Fruit fly (Drosophila melanogaster) whole organism, pupa: ENCODE measurements around the gene Nepl18.
A peak's percentile ranks its signal among the peaks of the same experiment; 100 is the strongest.

Experiments
- CG10348 ChIP-seq: fragments of 200-800 bp; sonication (Bioruptor generic); IDR thresholded peaks from 2 replicates; pipeline ENCODE4 v1.3.6; 2022; ENCODE audit warnings: missing biosample characterization, missing genetic modification characterization
- CG12605 ChIP-seq: fragments of 200-800 bp; sonication (Bioruptor generic); IDR thresholded peaks from 2 replicates; pipeline ENCODE4 v1.3.6; 2022; ENCODE audit warnings: missing biosample characterization, missing genetic modification characterization
- CG13204 ChIP-seq: fragments of 200-800 bp; sonication (Bioruptor generic); optimal IDR thresholded peaks from 2 replicates; lab custom pipeline; 2018; ENCODE audit warnings: missing biosample characterization, mild to moderate bottlenecking, missing genetic modification characterization, moderate library complexity
- CG14655 ChIP-seq: fragments of 200-800 bp; sonication (Bioruptor generic); optimal IDR thresholded peaks from 3 replicates; lab custom pipeline; 2017; ENCODE audit warnings: mild to moderate bottlenecking, missing biosample characterization, missing genetic modification reagents, missing genetic modification characterization
- CG15710 ChIP-seq: fragments of 200-800 bp; sonication (Bioruptor generic); optimal IDR thresholded peaks from 2 replicates; lab custom pipeline; 2018; ENCODE audit warnings: missing biosample characterization, mild to moderate bottlenecking, missing genetic modification characterization, moderate library complexity
- CG17806 ChIP-seq: fragments of 200-800 bp; sonication (Bioruptor generic); optimal IDR thresholded peaks from 2 replicates; lab custom pipeline; 2018; ENCODE audit warnings: missing biosample characterization, mild to moderate bottlenecking, missing genetic modification characterization, moderate library complexity
- CG32121 ChIP-seq: fragments of 200-800 bp; sonication (Bioruptor generic); IDR thresholded peaks from 2 replicates; pipeline ENCODE4 v1.3.6; 2022; ENCODE audit warnings: missing biosample characterization, missing genetic modification characterization
- CG34367 ChIP-seq: fragments of 200-800 bp; sonication (Bioruptor generic); optimal IDR thresholded peaks from 2 replicates; lab custom pipeline; 2018; ENCODE audit warnings: missing biosample characterization, mild to moderate bottlenecking, missing genetic modification characterization
- CG4496 ChIP-seq: fragments of 200-800 bp; sonication (Bioruptor generic); IDR thresholded peaks from 3 replicates; pipeline ENCODE4 v1.3.6; 2022; ENCODE audit warnings: missing biosample characterization, missing genetic modification characterization
- CG8159 ChIP-seq: fragments of 200-800 bp; sonication (Bioruptor generic); optimal IDR thresholded peaks from 3 replicates; lab custom pipeline; 2018; ENCODE audit warnings: missing biosample characterization, mild to moderate bottlenecking, missing genetic modification characterization, moderate library complexity
- CG8301 ChIP-seq: fragments of 200-800 bp; sonication (Bioruptor generic); optimal IDR thresholded peaks from 2 replicates; lab custom pipeline; 2018; ENCODE audit warnings: missing biosample characterization, mild to moderate bottlenecking, missing genetic modification characterization
- CG9948 ChIP-seq: fragments of 200-800 bp; sonication (Bioruptor generic); optimal IDR thresholded peaks from 2 replicates; lab custom pipeline; 2018; ENCODE audit warnings: missing biosample characterization, mild to moderate bottlenecking, missing genetic modification characterization, moderate library complexity
- D1 ChIP-seq: fragments of 200-800 bp; sonication (Bioruptor generic); optimal IDR thresholded peaks from 2 replicates; lab custom pipeline; 2018; ENCODE audit warnings: missing biosample characterization, mild to moderate bottlenecking, missing genetic modification characterization, moderate library complexity
- EcR ChIP-seq: fragments of 200-800 bp; sonication (Bioruptor generic); optimal IDR thresholded peaks from 3 replicates; lab custom pipeline; 2019; ENCODE audit warnings: missing biosample characterization, missing genetic modification characterization, mild to moderate bottlenecking, moderate library complexity, missing genetic modification reagents
- Ets98B ChIP-seq: fragments of 200-800 bp; sonication (Bioruptor generic); IDR thresholded peaks from 2 replicates; pipeline ENCODE4 v1.3.6; 2022; ENCODE audit warnings: missing biosample characterization, missing genetic modification characterization
- Pif1A ChIP-seq: fragments of 200-800 bp; sonication (Bioruptor generic); optimal IDR thresholded peaks from 3 replicates; lab custom pipeline; 2016; ENCODE audit warnings: missing biosample characterization, missing genetic modification characterization
- Pif1B ChIP-seq: fragments of 200-800 bp; sonication (Bioruptor generic); optimal IDR thresholded peaks from 3 replicates; lab custom pipeline; 2016; ENCODE audit warnings: missing biosample characterization, missing genetic modification characterization
- Snoo ChIP-seq: fragments of 200-800 bp; sonication (Bioruptor generic); optimal IDR thresholded peaks from 3 replicates; lab custom pipeline; 2017; ENCODE audit warnings: missing biosample characterization, mild to moderate bottlenecking, missing genetic modification characterization, inconsistent platforms
- fd96Ca ChIP-seq: fragments of 200-800 bp; sonication (Bioruptor generic); IDR thresholded peaks from 3 replicates; pipeline ENCODE4 v1.3.6; 2022; ENCODE audit warnings: missing biosample characterization, missing genetic modification characterization
- gl ChIP-seq: fragments of 200-800 bp; sonication (Bioruptor generic); optimal IDR thresholded peaks from 2 replicates; lab custom pipeline; 2018; ENCODE audit warnings: missing biosample characterization, mild to moderate bottlenecking, missing genetic modification characterization
- rn ChIP-seq: fragments of 200-800 bp; sonication (Bioruptor generic); IDR thresholded peaks from 2 replicates; pipeline ENCODE4 v1.3.6; 2022; ENCODE audit warnings: missing biosample characterization, missing genetic modification characterization

Gene Nepl18

DNA sequence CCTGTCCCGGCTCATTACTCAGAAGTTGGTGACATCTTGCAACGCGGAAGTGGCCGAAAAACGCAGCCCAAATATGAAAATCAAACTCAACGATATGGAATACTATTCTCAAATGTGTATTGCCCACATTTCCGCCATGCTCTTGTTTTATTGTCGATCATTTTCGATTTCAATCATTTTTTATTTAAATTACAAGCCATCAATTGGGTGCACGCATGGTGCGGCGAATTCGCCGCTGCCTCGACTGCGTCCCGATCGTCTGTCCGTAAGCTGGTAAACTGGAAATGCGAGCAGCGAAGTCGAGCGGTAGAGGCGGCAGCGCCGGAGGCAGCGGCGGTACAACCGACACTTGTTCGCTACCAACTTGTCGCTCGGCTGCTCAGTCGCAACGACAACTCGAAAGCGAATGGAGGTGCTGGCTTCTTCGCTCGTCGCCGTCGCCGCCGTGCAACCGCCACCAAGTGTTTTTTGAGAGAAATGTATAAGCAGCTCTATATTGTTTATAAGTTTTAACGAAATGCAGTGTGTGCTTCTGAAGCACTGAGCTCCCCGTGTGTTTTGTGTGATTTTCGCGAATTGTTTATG is 16.2 kb downstream of the Nepl18 start:
- TF ChIP-seq rn (GFP tag; lab: Robert Waterston, UW) (no peak), CG4496 (0 out of 3 replicates have a peak, but pooled peaks have one; percentile 40), CG13204 (peak; percentile 99), CG9948 (tag; lab: Kevin White, UChicago) (no peak), Ets98B (GFP tag; lab: Robert Waterston, UW) (peak; percentile 60), fd96Ca (peak; percentile 39; the same call in 1 of the 3 replicates), Snoo (tag; lab: Kevin White, UChicago) (peak; percentile 30), CG32121 (peak; percentile 21; the same call in 1 of the 2 replicates), Pif1B (GFP tag; lab: Kevin White, UChicago) (peak; percentile 1)
- TF ChIP-seq, all 21 proteins: peak for 7

DNA sequence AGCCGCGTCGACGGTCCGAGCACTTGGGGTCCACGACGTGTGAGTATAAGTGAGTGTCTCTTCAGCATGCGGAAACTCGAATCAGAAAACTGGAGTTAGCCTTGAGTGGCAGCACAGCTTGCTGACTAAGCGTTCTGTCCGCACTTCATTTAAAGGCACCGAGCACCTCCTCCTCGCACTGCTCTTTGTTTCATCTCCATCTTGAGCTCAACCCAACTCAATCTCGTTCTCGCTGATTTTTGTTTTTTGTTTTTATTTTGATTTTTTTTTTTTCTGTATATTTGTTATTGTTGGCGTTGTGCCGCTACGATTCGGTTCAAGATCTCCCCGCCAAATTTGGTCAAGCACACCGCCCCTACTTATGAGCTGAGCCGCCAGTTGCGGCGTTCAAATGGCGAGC is 19.6 kb downstream of the Nepl18 start:
- no peak for TF ChIP-seq CG10348 (GFP tag; lab: Robert Waterston, UW)
- peak; percentile 61 for TF ChIP-seq EcR
- no peak for TF ChIP-seq CG32121
- TF ChIP-seq CG13204, result peak; percentile 63
- peak; percentile 11 for TF ChIP-seq CG15710

DNA sequence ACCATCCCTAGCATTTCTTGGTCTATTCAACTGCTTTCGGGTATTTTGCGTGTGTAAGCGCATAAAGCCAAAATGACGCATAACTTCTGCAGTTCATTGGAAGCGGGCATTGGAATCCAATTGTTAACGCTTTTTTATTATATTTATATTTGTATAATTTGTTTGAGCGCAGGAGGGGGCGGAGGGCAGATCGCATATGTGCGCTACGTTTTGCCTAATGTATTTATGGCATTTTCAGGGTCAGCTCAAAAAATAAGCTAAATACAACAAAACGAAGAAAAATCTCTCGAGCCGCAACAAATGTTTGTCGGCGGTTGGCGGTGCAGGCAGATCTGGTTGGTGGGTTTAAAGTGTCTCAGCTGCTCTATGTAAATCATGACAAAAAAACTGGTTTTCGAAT is 22.5 kb downstream of the Nepl18 start:
- no peak for TF ChIP-seq Ets98B (GFP tag; lab: Robert Waterston, UW)
- TF ChIP-seq CG8301 (tag; lab: Kevin White, UChicago), result no peak
- TF ChIP-seq rn (GFP tag; lab: Robert Waterston, UW), result no peak
- no peak for TF ChIP-seq gl (tag; lab: Kevin White, UChicago)
- TF ChIP-seq Pif1A, result no peak
- no peak for TF ChIP-seq CG13204
- no peak for TF ChIP-seq Pif1B (GFP tag; lab: Kevin White, UChicago)
- TF ChIP-seq CG10348 (GFP tag; lab: Robert Waterston, UW), result no peak
- TF ChIP-seq CG34367, result no peak
- no peak for TF ChIP-seq CG4496
- no peak for TF ChIP-seq fd96Ca
- no peak for TF ChIP-seq Snoo (tag; lab: Kevin White, UChicago)
- TF ChIP-seq CG14655, result no peak
- no peak for TF ChIP-seq CG9948 (tag; lab: Kevin White, UChicago)
- TF ChIP-seq CG12605 (GFP tag; lab: Robert Waterston, UW), result no peak
- TF ChIP-seq EcR, result no peak
- TF ChIP-seq CG15710, result no peak
- no peak for TF ChIP-seq CG8159 (tag; lab: Kevin White, UChicago)
- TF ChIP-seq CG17806 (tag; lab: Kevin White, UChicago), result no peak
- TF ChIP-seq D1 (tag; lab: Kevin White, UChicago), result no peak

DNA sequence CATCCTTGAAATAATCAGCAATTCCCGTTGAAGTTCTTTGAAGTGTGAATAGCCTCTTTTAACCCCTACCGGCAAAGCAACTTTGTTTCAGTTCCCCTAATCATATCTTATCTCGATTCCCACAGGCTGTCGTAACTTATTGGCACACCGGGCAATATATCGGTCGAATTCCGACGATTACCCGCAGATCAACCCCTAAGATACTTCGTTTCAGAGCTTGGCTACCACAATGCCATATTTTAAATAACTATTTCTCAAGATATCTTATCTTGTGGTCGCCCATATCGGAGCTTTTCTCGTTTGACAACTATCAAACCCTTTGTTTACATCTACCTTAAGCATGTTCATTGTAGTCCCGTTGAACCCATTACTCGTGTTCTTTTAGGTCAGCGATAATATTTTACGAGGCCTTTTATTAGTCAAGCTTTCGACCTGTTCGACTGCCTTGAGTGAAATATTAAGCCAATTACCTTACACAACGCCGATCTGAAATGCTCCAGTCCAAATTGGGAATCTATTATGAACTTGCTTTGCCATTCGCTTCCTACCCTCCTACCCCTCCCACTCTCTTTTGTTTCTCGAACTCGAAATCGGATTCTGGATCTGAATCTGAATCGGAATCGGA is 23.6 kb downstream of the Nepl18 start:
- TF ChIP-seq CG15710 (no peak), EcR (peak; percentile 53), Ets98B (GFP tag; lab: Robert Waterston, UW) (no peak), CG14655 (no peak)

DNA sequence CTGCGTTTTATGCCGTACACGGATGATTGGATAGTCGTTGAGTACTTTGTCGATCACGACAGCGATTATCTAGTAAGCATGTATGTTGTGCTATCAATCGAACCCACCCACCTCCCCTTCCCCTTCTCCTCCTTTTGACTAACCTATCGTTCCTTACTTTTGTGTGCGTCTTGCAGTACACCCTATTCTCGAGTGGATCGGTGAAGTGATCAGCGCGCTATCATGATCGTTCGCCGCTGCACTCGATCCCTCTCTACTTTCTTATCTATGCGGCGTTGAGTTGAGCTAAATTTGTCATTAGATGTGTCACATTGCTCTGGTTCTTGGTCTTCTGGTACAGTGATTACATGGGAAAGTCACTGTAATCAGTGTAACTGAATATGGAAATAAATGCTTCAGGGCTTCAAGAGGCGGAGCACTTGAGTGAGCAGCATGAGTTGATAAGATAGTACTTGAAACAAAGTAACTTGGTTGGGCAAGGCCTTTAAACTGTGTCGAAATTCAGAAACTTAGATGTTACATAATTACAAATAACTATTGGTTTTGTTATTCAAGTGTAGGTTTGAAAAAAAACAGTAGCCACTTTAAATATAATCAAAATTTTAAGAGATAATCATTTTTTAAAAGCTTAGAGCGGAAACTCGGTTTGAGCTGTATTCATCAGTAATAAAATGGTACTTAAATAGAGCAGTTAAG is 26.2 kb downstream of the Nepl18 start:
- no peak for TF ChIP-seq CG32121
- TF ChIP-seq fd96Ca, result no peak
- TF ChIP-seq CG13204, result no peak
- no peak for TF ChIP-seq CG15710
- no peak for TF ChIP-seq D1 (tag; lab: Kevin White, UChicago)
- no peak for TF ChIP-seq CG4496
- no peak for TF ChIP-seq CG8301 (tag; lab: Kevin White, UChicago)
- no peak for TF ChIP-seq CG17806 (tag; lab: Kevin White, UChicago)

DNA sequence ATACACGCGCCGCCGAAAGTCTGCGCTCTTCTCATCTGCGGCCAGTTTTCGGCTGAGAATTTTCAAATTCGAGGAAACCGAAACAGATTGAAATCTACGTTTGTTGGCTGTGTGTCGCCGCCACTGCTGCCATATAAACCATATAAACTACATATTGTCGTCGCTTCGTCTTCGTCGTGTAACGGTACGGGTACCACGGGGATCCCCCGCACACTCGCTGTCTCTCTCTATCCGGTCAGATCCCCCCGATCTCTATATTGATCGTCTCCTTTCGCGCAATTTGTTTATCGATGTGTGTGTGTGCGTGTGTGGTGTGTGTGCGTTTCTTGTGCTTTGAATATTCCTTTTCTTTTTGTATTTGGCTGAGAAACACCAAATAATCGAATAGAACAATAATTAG is 28.0 kb downstream of the Nepl18 start:
- TF ChIP-seq CG34367, result no peak
- TF ChIP-seq CG4496, result no peak
- no peak for TF ChIP-seq CG32121
- TF ChIP-seq CG8159 (tag; lab: Kevin White, UChicago), result no peak
- TF ChIP-seq gl (tag; lab: Kevin White, UChicago), result no peak
- no peak for TF ChIP-seq Pif1A
- no peak for TF ChIP-seq CG10348 (GFP tag; lab: Robert Waterston, UW)
- TF ChIP-seq, all 21 proteins: peak for 0

DNA sequence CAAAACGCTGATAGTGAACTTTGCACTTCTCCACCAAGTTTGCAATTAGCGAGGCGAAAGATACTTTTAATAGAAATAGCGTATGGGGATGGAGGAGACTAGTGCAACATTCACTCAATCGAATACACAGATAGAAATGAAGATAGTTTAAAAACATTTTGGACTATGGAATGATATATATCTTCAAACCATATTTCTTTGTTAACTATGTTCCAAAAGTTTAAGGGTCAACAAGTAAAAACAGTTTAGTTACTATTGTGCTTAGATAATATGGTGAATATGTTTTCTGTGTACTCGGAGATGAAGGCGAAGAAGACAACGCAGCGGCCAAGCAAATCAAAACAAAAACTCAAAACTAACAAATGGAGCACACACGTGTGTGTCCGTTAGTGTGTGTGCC is 28.8 kb downstream of the Nepl18 start:
- TF ChIP-seq CG8301 (tag; lab: Kevin White, UChicago) (peak; percentile 62), CG4496 (0 out of 3 replicates have a peak, but pooled peaks have one; percentile 30), CG12605 (GFP tag; lab: Robert Waterston, UW) (no peak), CG14655 (peak; percentile 64), Pif1A (peak; percentile 22), Ets98B (GFP tag; lab: Robert Waterston, UW) (0 out of 2 replicates have a peak, but pooled peaks have one; percentile 23), Snoo (tag; lab: Kevin White, UChicago) (no peak), CG8159 (tag; lab: Kevin White, UChicago) (no peak), D1 (tag; lab: Kevin White, UChicago) (no peak)
- TF ChIP-seq, all 21 proteins: peak for 5
